Worm (Caenorhabditis elegans): ENCODE measurements around the gene F59A6.10.
A peak's percentile ranks its signal among the peaks of the same experiment; 100 is the strongest.

F59A6.10 gene

DNA sequence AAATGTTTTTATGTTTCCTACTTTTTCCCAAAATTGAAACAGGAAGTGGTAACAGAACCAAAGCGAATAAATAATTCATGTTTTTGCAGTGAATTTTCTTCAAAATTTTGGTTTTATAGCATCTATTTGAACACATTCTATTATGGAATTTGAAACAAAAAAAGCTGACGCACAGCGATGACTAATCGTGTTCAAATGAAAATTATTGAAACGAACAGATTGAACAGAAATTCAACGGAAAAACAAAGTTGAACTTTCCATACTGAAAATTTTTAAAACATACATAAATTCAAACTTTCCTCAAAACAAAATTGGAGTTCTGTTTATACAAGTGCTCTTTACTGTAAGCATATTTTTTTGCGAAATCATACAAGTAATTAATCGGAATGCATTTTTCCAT lies 8.2 kb downstream of the F59A6.10 start, which contains the start of gene F59A6.12:
F59A6.12 (minus strand) TSS at position 101 of the 400 bp plus-strand sequence.
- TF ChIP-seq pes-1 (GFP tag; IDR thresholded peaks at IDR 0.05) (no peak), ets-7 (tag; optimal IDR thresholded peaks at IDR 0.05) (no peak), flt-1 (GFP tag; IDR thresholded peaks at IDR 0.05) (no peak), ceh-36 (tag; optimal IDR thresholded peaks at IDR 0.05) (no peak), ceh-13 (GFP tag; optimal IDR thresholded peaks at IDR 0.05) (no peak), F13C5.2 (tag; optimal IDR thresholded peaks at IDR 0.05) (no peak), ama-1 (optimal IDR thresholded peaks at IDR 0.05) (no peak), tbx-11 (GFP tag; IDR thresholded peaks at IDR 0.05) (no peak), tbx-37 (GFP tag; conservative IDR thresholded peaks at IDR 0.05) (no peak), tra-4 (tag; optimal IDR thresholded peaks at IDR 0.05) (no peak), hmg-4 (GFP tag; optimal IDR thresholded peaks at IDR 0.05) (no peak), sea-1 (GFP tag; conservative IDR thresholded peaks at IDR 0.05) (no peak), B0310.2 (tag; optimal IDR thresholded peaks at IDR 0.05) (no peak)

DNA sequence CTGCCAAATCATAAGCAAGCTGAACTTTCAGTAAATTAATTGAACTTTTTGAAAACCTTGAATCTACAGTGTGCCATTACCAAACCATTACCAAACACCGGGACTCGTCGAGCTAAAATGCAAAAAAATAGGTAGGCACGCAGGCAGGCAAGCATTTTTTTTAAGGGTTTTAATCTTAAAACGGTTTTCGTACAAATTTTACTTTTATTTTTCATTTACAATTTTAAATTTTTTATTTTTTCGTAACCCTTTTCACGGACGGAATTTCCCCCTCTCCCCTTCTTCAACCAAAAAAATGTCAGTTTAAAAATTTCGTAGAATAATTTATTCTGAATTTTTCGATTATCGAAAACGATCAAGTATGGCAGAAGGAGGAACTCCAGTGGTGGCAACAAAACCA lies 10.6 kb downstream of the F59A6.10 start, which contains the start of gene F59A6.2:
F59A6.2 (plus strand) TSS at position 301 of the 400 bp plus-strand sequence.
- TF ChIP-seq pes-1 (GFP tag; IDR thresholded peaks at IDR 0.05) (no peak), hnd-1 (tag; optimal IDR thresholded peaks at IDR 0.05) (no peak), ets-7 (tag; optimal IDR thresholded peaks at IDR 0.05) (no peak), sea-1 (GFP tag; conservative IDR thresholded peaks at IDR 0.05) (no peak), aly-1 (tag; optimal IDR thresholded peaks at IDR 0.05) (no peak), ceh-36 (tag; optimal IDR thresholded peaks at IDR 0.05) (no peak), scrt-1 (GFP tag; IDR thresholded peaks at IDR 0.05) (no peak), tra-4 (tag; optimal IDR thresholded peaks at IDR 0.05) (no peak), hmg-4 (GFP tag; optimal IDR thresholded peaks at IDR 0.05) (no peak), ceh-13 (GFP tag; optimal IDR thresholded peaks at IDR 0.05) (no peak), tbx-37 (GFP tag; conservative IDR thresholded peaks at IDR 0.05) (no peak)

DNA sequence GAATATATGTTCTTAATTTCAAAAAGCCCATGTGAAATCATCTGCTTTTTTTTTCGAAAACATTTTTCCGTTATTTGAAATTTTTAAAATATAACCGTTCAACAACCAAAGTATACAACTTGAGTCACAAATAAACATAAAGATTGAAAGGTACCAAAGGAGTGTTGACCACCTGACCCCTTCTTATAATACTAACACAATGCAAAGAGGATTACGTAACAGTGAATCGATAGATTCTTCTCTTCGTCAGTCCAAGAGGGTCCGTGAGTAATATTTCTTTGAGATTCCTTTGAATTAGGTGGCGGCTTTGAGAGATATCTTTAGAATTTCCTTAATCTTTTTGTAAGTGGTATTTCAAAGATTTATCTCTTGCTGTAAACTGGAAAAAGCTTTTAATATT lies 12.4 kb downstream of the F59A6.10 start:
- TF ChIP-seq tbx-37 (GFP tag; conservative IDR thresholded peaks at IDR 0.05) (no peak), scrt-1 (GFP tag; IDR thresholded peaks at IDR 0.05) (no peak), hmbx-1 (tag; optimal IDR thresholded peaks at IDR 0.05) (no peak), hnd-1 (tag; optimal IDR thresholded peaks at IDR 0.05) (no peak), pes-1 (GFP tag; IDR thresholded peaks at IDR 0.05) (no peak), F13C5.2 (tag; optimal IDR thresholded peaks at IDR 0.05) (no peak), flt-1 (GFP tag; IDR thresholded peaks at IDR 0.05) (no peak), hmg-4 (GFP tag; optimal IDR thresholded peaks at IDR 0.05) (no peak), ama-1 (optimal IDR thresholded peaks at IDR 0.05) (no peak)

DNA sequence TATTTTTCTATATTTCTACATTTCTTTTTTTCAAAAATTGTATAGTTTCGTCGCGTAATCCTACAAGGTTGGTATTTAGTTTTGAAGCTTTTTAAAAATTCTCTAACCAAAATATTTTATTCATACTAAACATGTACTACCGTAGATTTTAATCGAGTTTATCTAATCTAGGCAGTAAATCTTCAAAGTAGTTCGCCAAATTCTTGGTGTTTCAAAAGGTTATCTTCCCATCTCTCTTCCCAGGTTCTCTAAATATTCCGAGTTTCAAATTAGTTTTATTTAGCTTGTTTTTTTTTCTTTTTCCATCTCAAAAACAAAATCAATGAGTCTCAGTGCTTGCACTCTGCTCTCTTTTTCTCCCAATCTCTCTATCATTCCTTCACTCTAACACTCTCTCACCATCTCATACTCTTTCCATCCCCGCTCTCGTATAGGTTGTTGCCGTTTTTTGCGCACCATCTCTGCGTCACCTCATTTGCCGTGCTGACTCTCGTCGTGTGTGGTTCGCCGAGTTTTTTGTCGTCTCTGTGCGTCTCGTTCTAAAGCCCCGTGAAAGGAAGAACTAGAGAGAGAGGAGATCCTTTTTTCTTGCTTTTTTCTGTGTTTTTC lies 13.3 kb downstream of the F59A6.10 start:
- TF ChIP-seq tbx-11 (GFP tag; IDR thresholded peaks at IDR 0.05) (no peak), aly-1 (tag; optimal IDR thresholded peaks at IDR 0.05) (peak; percentile 42), hmg-4 (GFP tag; optimal IDR thresholded peaks at IDR 0.05) (peak; percentile 46)

DNA sequence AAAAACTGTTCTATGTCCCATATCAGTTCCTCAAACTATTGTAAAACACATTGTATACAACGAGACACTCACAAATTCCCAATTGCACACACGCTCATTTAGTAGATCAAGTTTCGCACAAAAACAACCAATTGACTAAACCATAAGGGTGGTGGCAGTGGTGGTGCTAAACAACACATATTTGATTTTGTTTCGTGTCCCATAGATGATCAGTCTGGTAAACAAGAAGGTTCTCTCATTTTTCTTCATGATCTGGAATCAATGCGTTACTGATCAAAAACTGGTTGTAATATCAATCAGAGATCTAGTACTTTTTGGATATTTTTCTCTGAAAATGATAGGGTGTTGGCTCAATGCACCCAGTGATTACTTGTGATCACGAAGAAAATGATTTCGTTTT lies 14.8 kb downstream of the F59A6.10 start:
- no peak for TF ChIP-seq B0310.2 (tag; optimal IDR thresholded peaks at IDR 0.05)
- no peak for TF ChIP-seq pes-1 (GFP tag; IDR thresholded peaks at IDR 0.05)
- TF ChIP-seq scrt-1 (GFP tag; IDR thresholded peaks at IDR 0.05) = no peak
- no peak for TF ChIP-seq ama-1 (optimal IDR thresholded peaks at IDR 0.05)
- no peak for TF ChIP-seq aly-1 (tag; optimal IDR thresholded peaks at IDR 0.05)
- no peak for TF ChIP-seq F13C5.2 (tag; optimal IDR thresholded peaks at IDR 0.05)
- no peak for TF ChIP-seq tbx-37 (GFP tag; conservative IDR thresholded peaks at IDR 0.05)
- TF ChIP-seq hmbx-1 (tag; optimal IDR thresholded peaks at IDR 0.05) = no peak
- no peak for TF ChIP-seq flt-1 (GFP tag; IDR thresholded peaks at IDR 0.05)
- TF ChIP-seq sea-1 (GFP tag; conservative IDR thresholded peaks at IDR 0.05) = no peak
- TF ChIP-seq tbx-11 (GFP tag; IDR thresholded peaks at IDR 0.05) = no peak
- TF ChIP-seq hmg-4 (GFP tag; optimal IDR thresholded peaks at IDR 0.05) = no peak
- TF ChIP-seq hnd-1 (tag; optimal IDR thresholded peaks at IDR 0.05) = no peak
- no peak for TF ChIP-seq ceh-13 (GFP tag; optimal IDR thresholded peaks at IDR 0.05)
- no peak for TF ChIP-seq ceh-36 (tag; optimal IDR thresholded peaks at IDR 0.05)

DNA sequence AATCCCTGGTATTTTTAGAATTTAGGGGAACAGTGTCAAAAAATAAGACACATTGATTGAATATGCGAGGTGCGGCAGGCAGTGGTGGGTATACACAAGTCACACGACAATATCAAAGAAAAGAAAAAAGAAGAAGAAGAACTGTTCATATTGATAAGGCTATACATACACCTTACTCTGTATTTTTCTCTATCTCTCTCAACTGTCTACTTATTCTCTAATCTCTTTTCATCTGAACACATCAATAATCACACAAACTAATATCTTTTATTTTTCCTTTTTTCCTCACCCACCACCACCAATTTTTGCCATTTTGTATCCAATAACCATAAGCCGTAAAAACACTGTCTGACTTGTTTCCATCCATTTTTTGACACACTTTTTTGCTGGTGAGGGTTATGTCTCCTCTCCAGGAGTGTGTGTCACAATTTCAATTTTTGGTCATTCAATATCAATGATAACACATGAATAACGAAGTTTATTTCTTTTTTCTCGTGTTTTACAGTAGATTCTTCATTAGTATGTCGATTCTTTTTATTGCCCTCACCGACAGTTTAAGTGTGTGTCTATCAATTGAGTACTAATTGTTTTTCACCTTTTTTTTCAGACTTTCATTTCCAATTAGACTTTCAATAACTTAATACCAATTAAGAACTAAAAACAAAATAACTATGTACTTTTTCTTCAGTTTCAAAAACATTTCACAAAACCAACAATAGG lies 15.8 kb downstream of the F59A6.10 start:
- TF ChIP-seq hnd-1 (tag; optimal IDR thresholded peaks at IDR 0.05) = no peak
- TF ChIP-seq hmg-4 (GFP tag; optimal IDR thresholded peaks at IDR 0.05) = no peak
- no peak for TF ChIP-seq ceh-36 (tag; optimal IDR thresholded peaks at IDR 0.05)
- TF ChIP-seq ets-7 (tag; optimal IDR thresholded peaks at IDR 0.05) = no peak
- TF ChIP-seq tbx-11 (GFP tag; IDR thresholded peaks at IDR 0.05) = no peak
- no peak for TF ChIP-seq hmbx-1 (tag; optimal IDR thresholded peaks at IDR 0.05)
- no peak for TF ChIP-seq sea-1 (GFP tag; conservative IDR thresholded peaks at IDR 0.05)
- no peak for TF ChIP-seq ceh-13 (GFP tag; optimal IDR thresholded peaks at IDR 0.05)
- TF ChIP-seq pes-1 (GFP tag; IDR thresholded peaks at IDR 0.05) = no peak
- no peak for TF ChIP-seq aly-1 (tag; optimal IDR thresholded peaks at IDR 0.05)
- no peak for TF ChIP-seq B0310.2 (tag; optimal IDR thresholded peaks at IDR 0.05)
- TF ChIP-seq ama-1 (optimal IDR thresholded peaks at IDR 0.05) = no peak
- TF ChIP-seq scrt-1 (GFP tag; IDR thresholded peaks at IDR 0.05) = no peak
- no peak for TF ChIP-seq flt-1 (GFP tag; IDR thresholded peaks at IDR 0.05)
- no peak for TF ChIP-seq F13C5.2 (tag; optimal IDR thresholded peaks at IDR 0.05)
- no peak for TF ChIP-seq tra-4 (tag; optimal IDR thresholded peaks at IDR 0.05)

DNA sequence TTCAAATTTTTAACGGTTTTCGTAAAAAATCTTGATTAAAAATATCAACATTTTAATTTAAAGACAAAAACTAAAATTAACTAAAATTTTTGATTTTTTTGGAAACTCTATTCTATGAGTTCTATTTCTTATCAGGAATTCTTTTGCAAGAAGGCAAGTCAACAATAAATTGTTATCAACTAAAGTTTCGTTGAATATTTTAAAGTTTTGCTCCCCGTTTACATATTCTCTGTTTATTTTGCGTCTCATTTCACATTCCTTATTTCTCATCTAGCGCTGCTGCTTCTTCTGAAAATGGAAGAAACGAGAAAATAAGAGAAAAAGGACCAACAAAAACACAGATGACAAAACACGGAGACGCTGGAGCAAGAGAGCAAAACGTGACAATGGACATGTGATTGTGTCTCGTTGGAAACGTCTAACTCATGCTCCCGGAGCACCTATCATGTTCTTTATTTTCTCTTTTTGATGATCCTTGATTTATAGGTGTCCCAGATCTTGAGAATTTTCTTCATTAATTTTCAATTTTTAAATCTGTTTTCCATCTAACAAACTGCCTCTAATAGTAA lies 16.8 kb downstream of the F59A6.10 start:
- TF ChIP-seq flt-1 (GFP tag; IDR thresholded peaks at IDR 0.05) (no peak), ets-7 (tag; optimal IDR thresholded peaks at IDR 0.05) (no peak), scrt-1 (GFP tag; IDR thresholded peaks at IDR 0.05) (no peak), tra-4 (tag; optimal IDR thresholded peaks at IDR 0.05) (no peak), hmg-4 (GFP tag; optimal IDR thresholded peaks at IDR 0.05) (no peak), aly-1 (tag; optimal IDR thresholded peaks at IDR 0.05) (no peak), F13C5.2 (tag; optimal IDR thresholded peaks at IDR 0.05) (no peak), B0310.2 (tag; optimal IDR thresholded peaks at IDR 0.05) (no peak), hnd-1 (tag; optimal IDR thresholded peaks at IDR 0.05) (no peak), tbx-37 (GFP tag; conservative IDR thresholded peaks at IDR 0.05) (no peak), ceh-36 (tag; optimal IDR thresholded peaks at IDR 0.05) (no peak), hmbx-1 (tag; optimal IDR thresholded peaks at IDR 0.05) (no peak), sea-1 (GFP tag; conservative IDR thresholded peaks at IDR 0.05) (no peak), ceh-13 (GFP tag; optimal IDR thresholded peaks at IDR 0.05) (no peak)

All from whole organism, early embryonic.